Worm (Caenorhabditis elegans) whole organism, L4 larva: ENCODE measurements around the gene C37H5.13.

Experiments used
- F10B5.3 ChIP-seq: sonication (generic microtip); optimal IDR thresholded peaks from 2 replicates; lab custom pipeline; 2016; ENCODE audit warnings: mild to moderate bottlenecking, missing genetic modification characterization, missing compliant biosample characterization
- F26F4.8 ChIP-seq: fragments of 200-800 bp; sonication (Bioruptor generic); conservative IDR thresholded peaks from 2 replicates; pipeline ENCODE4 v1.3.6; 2022; ENCODE audit warnings: missing genetic modification characterization, missing compliant biosample characterization
- F37D6.2 ChIP-seq: sonication (generic microtip); optimal IDR thresholded peaks from 2 replicates; lab custom pipeline; 2016; ENCODE audit warnings: mild to moderate bottlenecking, missing genetic modification characterization, missing compliant biosample characterization
- F44E2.7 ChIP-seq: fragments of 200-800 bp; sonication (Bioruptor generic); IDR thresholded peaks from 2 replicates; pipeline ENCODE4 v2.1.2; 2022; ENCODE audit warnings: missing genetic modification characterization, missing compliant biosample characterization
- T20F7.1 ChIP-seq: fragments of 200-800 bp; sonication (Bioruptor generic); optimal IDR thresholded peaks from 2 replicates; lab custom pipeline; 2018; ENCODE audit warnings: mild to moderate bottlenecking, missing genetic modification characterization, missing compliant biosample characterization
- T26A8.4 ChIP-seq: fragments of 200-800 bp; sonication (Bioruptor generic); IDR thresholded peaks from 2 replicates; pipeline ENCODE4 v1.3.6; 2022; ENCODE audit warnings: missing genetic modification characterization, missing compliant biosample characterization
- aha-1 ChIP-seq: fragments of 150-350 bp; peaks from one replicate; lab custom pipeline; 2014; ENCODE audit warnings: missing biosample characterization, missing genetic modification characterization
- ama-1 ChIP-seq: fragments of 150-350 bp; optimal IDR thresholded peaks from 2 replicates; lab custom pipeline; 2014; ENCODE audit warnings: inconsistent platforms, mixed read lengths
- arid-1 ChIP-seq: fragments of 200-800 bp; sonication (Bioruptor generic); conservative IDR thresholded peaks from 2 replicates; pipeline ENCODE4 v1.3.6; 2022; ENCODE audit warnings: missing genetic modification reagents, missing genetic modification characterization, missing compliant biosample characterization
- ceh-44 ChIP-seq: fragments of 200-800 bp; sonication (Bioruptor generic); IDR thresholded peaks from 2 replicates; pipeline ENCODE4 v1.3.6; 2022; ENCODE audit warnings: missing genetic modification reagents, missing genetic modification characterization, missing compliant biosample characterization
- ceh-82 ChIP-seq: sonication (generic microtip); optimal IDR thresholded peaks from 2 replicates; lab custom pipeline; 2017; ENCODE audit warnings: missing biosample characterization, missing genetic modification characterization
- cey-2 ChIP-seq: sonication (generic microtip); optimal IDR thresholded peaks from 3 replicates; lab custom pipeline; 2017; ENCODE audit warnings: missing genetic modification characterization, mild to moderate bottlenecking, missing compliant biosample characterization, antibody characterized with exemption, borderline replicate concordance; ENCODE audit not compliant: insufficient read depth
- ctbp-1 ChIP-seq: fragments of 200-800 bp; sonication (Bioruptor generic); IDR thresholded peaks from 2 replicates; pipeline ENCODE4 v1.3.6; 2022; ENCODE audit warnings: missing genetic modification reagents, missing genetic modification characterization, missing compliant biosample characterization
- daf-16 ChIP-seq, 3 experiments: sonication (generic microtip); optimal IDR thresholded peaks; 2 replicates each; lab custom pipeline; 2016 to 2017; ENCODE audit warnings: missing genetic modification characterization in 3 of 3, missing genetic modification reagents in 3 of 3, mild to moderate bottlenecking in 2 of 3, missing compliant biosample characterization in 2 of 3, missing biosample characterization in 1 of 3, moderate library complexity in 1 of 3
- daf-19 ChIP-seq: fragments of 200-800 bp; sonication (Bioruptor generic); conservative IDR thresholded peaks from 2 replicates; pipeline ENCODE4 v1.3.6; 2022; ENCODE audit warnings: missing genetic modification characterization, missing compliant biosample characterization
- dmd-8 ChIP-seq: fragments of 200-800 bp; sonication (Bioruptor generic); IDR thresholded peaks from 2 replicates; pipeline ENCODE4 v1.3.6; 2022; ENCODE audit warnings: missing genetic modification characterization, missing compliant biosample characterization
- dmd-9 ChIP-seq: fragments of 200-800 bp; sonication (Bioruptor generic); IDR thresholded peaks from 2 replicates; pipeline ENCODE4 v1.3.6; 2022; ENCODE audit warnings: missing genetic modification reagents, missing genetic modification characterization, missing compliant biosample characterization
- dpl-1 ChIP-seq: fragments of 150-350 bp; optimal IDR thresholded peaks from 2 replicates; lab custom pipeline; 2014; ENCODE audit warnings: missing biosample characterization, missing genetic modification reagents, missing genetic modification characterization
- duxl-1 ChIP-seq: sonication (generic microtip); optimal IDR thresholded peaks from 2 replicates; lab custom pipeline; 2016; ENCODE audit warnings: mild to moderate bottlenecking, missing genetic modification characterization, moderate library complexity, missing compliant biosample characterization; ENCODE audit not compliant: poor library complexity
- dve-1 ChIP-seq: sonication (generic microtip); optimal IDR thresholded peaks from 2 replicates; lab custom pipeline; 2017; ENCODE audit warnings: antibody characterized with exemption, mild to moderate bottlenecking, missing genetic modification characterization, missing compliant biosample characterization; ENCODE audit not compliant: insufficient read depth
- fkh-10 ChIP-seq: fragments of 150-350 bp; optimal IDR thresholded peaks from 2 replicates; lab custom pipeline; 2014; ENCODE audit warnings: missing biosample characterization, missing genetic modification reagents, missing genetic modification characterization
- hlh-11 ChIP-seq: fragments of 200-800 bp; sonication (Bioruptor generic); optimal IDR thresholded peaks from 2 replicates; lab custom pipeline; 2018; ENCODE audit warnings: mild to moderate bottlenecking, missing genetic modification characterization, missing compliant biosample characterization
- jun-1 ChIP-seq: fragments of 150-350 bp; optimal IDR thresholded peaks from 2 replicates; lab custom pipeline; 2014; ENCODE audit warnings: missing biosample characterization, missing genetic modification reagents, missing genetic modification characterization
- lin-15B ChIP-seq: fragments of 150-350 bp; sonication (generic microtip); optimal IDR thresholded peaks from 3 replicates; lab custom pipeline; 2014; ENCODE audit warnings: missing biosample characterization, missing genetic modification characterization
- lin-38 ChIP-seq: fragments of 200-800 bp; sonication (Bioruptor generic); IDR thresholded peaks from 2 replicates; pipeline ENCODE4 v1.3.6; 2022; ENCODE audit warnings: missing genetic modification reagents, missing genetic modification characterization, missing compliant biosample characterization
- lin-39 ChIP-seq: fragments of 150-350 bp; optimal IDR thresholded peaks from 2 replicates; lab custom pipeline; 2014; ENCODE audit warnings: missing biosample characterization, missing genetic modification reagents, missing genetic modification characterization
- lir-3 ChIP-seq: sonication (generic microtip); optimal IDR thresholded peaks from 2 replicates; lab custom pipeline; 2016; ENCODE audit warnings: mild to moderate bottlenecking, missing genetic modification characterization, missing compliant biosample characterization
- lsy-2 ChIP-seq, 2 experiments: fragments of 150-350 bp in 1 of 2; sonication (generic microtip) in 1 of 2; optimal IDR thresholded peaks; 2 replicates each; lab custom pipeline; 2014 to 2017; ENCODE audit warnings: missing biosample characterization in 2 of 2, missing genetic modification characterization in 2 of 2
- madf-5 ChIP-seq, 2 experiments: fragments of 200-800 bp; sonication (Bioruptor generic); IDR thresholded peaks; 2 replicates each; pipeline ENCODE4 v1.3.6; 2022; ENCODE audit warnings: missing compliant biosample characterization in 2 of 2, missing genetic modification characterization in 2 of 2
- mdl-1 ChIP-seq, 2 experiments: fragments of 150-350 bp in 1 of 2; sonication (generic microtip) in 1 of 2; optimal IDR thresholded peaks; 2 replicates each; lab custom pipeline; 2014 to 2017; ENCODE audit warnings: missing biosample characterization in 2 of 2, missing genetic modification characterization in 2 of 2
- mdt-29 ChIP-seq: fragments of 200-800 bp; sonication (Bioruptor generic); IDR thresholded peaks from 2 replicates; pipeline ENCODE4 v1.3.6; 2022; ENCODE audit warnings: missing genetic modification reagents, missing genetic modification characterization, missing compliant biosample characterization
- mep-1 ChIP-seq: fragments of 150-350 bp; sonication (generic microtip); optimal IDR thresholded peaks from 3 replicates; lab custom pipeline; 2014; ENCODE audit warnings: missing biosample characterization, missing genetic modification characterization
- mxl-2 ChIP-seq: fragments of 200-800 bp; sonication (Bioruptor generic); conservative IDR thresholded peaks from 2 replicates; pipeline ENCODE4 v1.3.6; 2022; ENCODE audit warnings: missing genetic modification reagents, missing genetic modification characterization, missing compliant biosample characterization
- nhr-102 ChIP-seq: sonication (generic microtip); optimal IDR thresholded peaks from 2 replicates; lab custom pipeline; 2016; ENCODE audit warnings: mild to moderate bottlenecking, missing genetic modification characterization, moderate library complexity, missing compliant biosample characterization
- nhr-11 ChIP-seq: fragments of 150-350 bp; optimal IDR thresholded peaks from 2 replicates; lab custom pipeline; 2014; ENCODE audit warnings: missing biosample characterization, missing genetic modification characterization
- nhr-111 ChIP-seq: fragments of 200-800 bp; sonication (Bioruptor generic); optimal IDR thresholded peaks from 2 replicates; lab custom pipeline; 2018; ENCODE audit warnings: mild to moderate bottlenecking, missing genetic modification characterization, missing compliant biosample characterization
- nhr-237 ChIP-seq: sonication (generic microtip); optimal IDR thresholded peaks from 2 replicates; lab custom pipeline; 2017; ENCODE audit warnings: missing biosample characterization, missing genetic modification characterization
- nhr-48 ChIP-seq: sonication (generic microtip); optimal IDR thresholded peaks from 2 replicates; lab custom pipeline; 2016; ENCODE audit warnings: mild to moderate bottlenecking, missing genetic modification characterization, missing compliant biosample characterization
- nhr-6 ChIP-seq: fragments of 150-350 bp; optimal IDR thresholded peaks from 2 replicates; lab custom pipeline; 2014; ENCODE audit warnings: missing biosample characterization, missing genetic modification characterization
- nhr-76 ChIP-seq: fragments of 150-350 bp; optimal IDR thresholded peaks from 2 replicates; lab custom pipeline; 2014; ENCODE audit warnings: missing biosample characterization, missing genetic modification characterization
- set-16 ChIP-seq: fragments of 200-800 bp; sonication (Bioruptor generic); IDR thresholded peaks from 2 replicates; pipeline ENCODE4 v1.3.6; 2022; ENCODE audit warnings: missing genetic modification reagents, missing genetic modification characterization, missing compliant biosample characterization
- spr-1 ChIP-seq: sonication (generic microtip); optimal IDR thresholded peaks from 2 replicates; lab custom pipeline; 2016; ENCODE audit warnings: mild to moderate bottlenecking, missing genetic modification characterization, missing compliant biosample characterization
- tag-97 ChIP-seq: fragments of 200-800 bp; sonication (Bioruptor generic); IDR thresholded peaks from 2 replicates; pipeline ENCODE4 v1.3.6; 2022; ENCODE audit warnings: missing genetic modification characterization, missing compliant biosample characterization
- tra-1 ChIP-seq: fragments of 200-800 bp; sonication (Bioruptor generic); IDR thresholded peaks from 2 replicates; pipeline ENCODE4 v1.3.6; 2022; ENCODE audit warnings: missing genetic modification reagents, missing genetic modification characterization, missing compliant biosample characterization
- vab-7 ChIP-seq: fragments of 200-800 bp; sonication (Bioruptor generic); IDR thresholded peaks from 2 replicates; pipeline ENCODE4 v1.3.6; 2022; ENCODE audit warnings: missing genetic modification reagents, missing genetic modification characterization, missing compliant biosample characterization
- zag-1 ChIP-seq: fragments of 150-350 bp; optimal IDR thresholded peaks from 2 replicates; lab custom pipeline; 2014; ENCODE audit warnings: missing biosample characterization, missing genetic modification characterization
- zfp-3 ChIP-seq: fragments of 200-800 bp; sonication (Bioruptor generic); conservative IDR thresholded peaks from 2 replicates; pipeline ENCODE4 v1.3.6; 2022; ENCODE audit warnings: missing genetic modification reagents, missing genetic modification characterization, missing compliant biosample characterization
- ztf-11 ChIP-seq: fragments of 150-350 bp; optimal IDR thresholded peaks from 2 replicates; lab custom pipeline; 2014; ENCODE audit warnings: missing biosample characterization, missing genetic modification characterization
- ztf-7 ChIP-seq: fragments of 150-350 bp; optimal IDR thresholded peaks from 2 replicates; lab custom pipeline; 2014; ENCODE audit warnings: missing biosample characterization, missing genetic modification characterization

The C37H5.13 gene

DNA sequence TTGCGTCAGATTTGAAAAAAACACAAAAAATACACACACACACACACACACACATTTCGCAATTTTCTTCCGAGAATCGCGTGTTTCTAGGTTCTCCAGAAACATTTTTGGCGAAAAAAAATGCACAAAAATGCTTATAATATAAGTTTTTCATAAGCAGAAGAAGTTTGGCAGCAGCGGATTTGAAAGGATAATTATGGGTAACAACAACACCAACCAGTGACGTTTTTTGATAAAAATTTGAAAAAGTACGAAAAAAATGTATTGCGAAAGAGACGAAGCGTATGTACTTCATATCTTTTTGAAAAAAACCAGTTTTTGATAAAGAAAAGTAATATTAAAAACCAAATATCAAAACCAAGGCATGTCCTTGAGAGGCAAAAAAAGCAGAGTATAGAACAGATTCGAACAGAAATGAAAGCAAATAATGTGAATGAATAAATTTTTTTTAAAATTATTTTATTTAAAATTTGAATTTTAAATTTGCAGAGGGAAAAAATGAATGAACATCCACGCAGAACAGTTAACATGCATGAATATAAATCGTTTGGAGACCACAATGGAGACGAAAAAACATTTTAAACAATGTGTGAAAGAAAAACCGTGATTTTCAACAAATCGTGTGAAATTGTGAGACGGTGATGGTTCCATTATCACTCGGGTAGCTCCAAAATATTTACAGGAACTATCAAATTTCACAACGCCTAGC, 38.9 kb downstream of the C37H5.13 start (continued):
- TF ChIP-seq nhr-76 (tag; lab: Kevin White, UChicago) (no peak), F37D6.2 (tag; lab: Kevin White, UChicago) (no peak), ceh-44 (GFP tag; lab: Robert Waterston, UW) (no peak), lin-15B (tag; lab: Kevin White, UChicago) (peak; percentile 39), ctbp-1 (GFP tag; lab: Robert Waterston, UW) (peak; percentile 47), mxl-2 (no peak), ztf-11 (tag; lab: Kevin White, UChicago) (no peak), lin-39 (no peak), T26A8.4 (GFP tag; lab: Robert Waterston, UW) (peak; percentile 60; the same call in 1 of the 2 replicates), zag-1 (tag; lab: Kevin White, UChicago) (no peak), ztf-7 (tag; lab: Kevin White, UChicago) (no peak), set-16 (GFP tag; lab: Robert Waterston, UW) (no peak), T20F7.1 (peak; percentile 77), lsy-2 (tag; optimal IDR thresholded peaks at IDR 0.05; lab: Kevin White, UChicago) (peak in 1 of 2 experiments; percentile 45), vab-7 (GFP tag; lab: Robert Waterston, UW) (no peak), nhr-102 (peak; percentile 69), aha-1 (tag; lab: Kevin White, UChicago) (peak; percentile 4), dpl-1 (GFP tag; lab: Kevin White, UChicago) (peak; percentile 3), F26F4.8 (GFP tag; lab: Robert Waterston, UW) (no peak), dve-1 (tag; lab: Kevin White, UChicago) (peak; percentile 60), F44E2.7 (GFP tag; lab: Robert Waterston, UW) (no peak), jun-1 (tag; lab: Kevin White, UChicago) (no peak), daf-19 (GFP tag; lab: Robert Waterston, UW) (peak; percentile 30; the same call in 1 of the 2 replicates), dmd-8 (GFP tag; lab: Robert Waterston, UW) (peak; percentile 19; the same call in 1 of the 2 replicates), F10B5.3 (peak; percentile 35), arid-1 (peak; percentile 40; the same call in 1 of the 2 replicates), nhr-11 (tag; lab: Kevin White, UChicago) (no peak), mdl-1 (tag; optimal IDR thresholded peaks at IDR 0.05; lab: Kevin White, UChicago) (no peak), dmd-9 (GFP tag; lab: Robert Waterston, UW) (no peak), ceh-82 (tag; lab: Kevin White, UChicago) (no peak), lir-3 (tag; lab: Kevin White, UChicago) (peak; percentile 10), nhr-6 (tag; lab: Kevin White, UChicago) (no peak), spr-1 (tag; lab: Kevin White, UChicago) (peak; percentile 34), mdt-29 (GFP tag; lab: Robert Waterston, UW) (peak; percentile 67; the same call in 1 of the 2 replicates), madf-5 (GFP tag; IDR thresholded peaks at IDR 0.05; lab: Robert Waterston, UW) (peak in 1 of 2 experiments; percentile 17; a peak in 1 of 4 replicates), lin-38 (GFP tag; lab: Robert Waterston, UW) (peak; percentile 55), cey-2 (tag; lab: Kevin White, UChicago) (no peak), mep-1 (peak; percentile 80), zfp-3 (GFP tag; lab: Robert Waterston, UW) (peak; percentile 91), nhr-111 (peak; percentile 36), hlh-11 (tag; lab: Kevin White, UChicago) (peak; percentile 15), nhr-48 (tag; lab: Kevin White, UChicago) (peak; percentile 0), tra-1 (GFP tag; lab: Robert Waterston, UW) (no peak; the same call in 1 of the 2 replicates), ama-1 (lab: Kevin White, UChicago) (peak; percentile 54), fkh-10 (GFP tag; lab: Kevin White, UChicago) (no peak), nhr-237 (tag; lab: Kevin White, UChicago) (no peak), duxl-1 (tag; lab: Kevin White, UChicago) (peak; percentile 48), daf-16 (GFP tag; optimal IDR thresholded peaks at IDR 0.05; lab: Kevin White, UChicago) (peak; percentile 4 to 16), daf-16 (tag; optimal IDR thresholded peaks at IDR 0.05; lab: Kevin White, UChicago) (peak; percentile 50), tag-97 (GFP tag; lab: Robert Waterston, UW) (no peak)
